Fruit fly (Drosophila melanogaster): ENCODE data around the gene CG46281.

CG46281 gene

DNA sequence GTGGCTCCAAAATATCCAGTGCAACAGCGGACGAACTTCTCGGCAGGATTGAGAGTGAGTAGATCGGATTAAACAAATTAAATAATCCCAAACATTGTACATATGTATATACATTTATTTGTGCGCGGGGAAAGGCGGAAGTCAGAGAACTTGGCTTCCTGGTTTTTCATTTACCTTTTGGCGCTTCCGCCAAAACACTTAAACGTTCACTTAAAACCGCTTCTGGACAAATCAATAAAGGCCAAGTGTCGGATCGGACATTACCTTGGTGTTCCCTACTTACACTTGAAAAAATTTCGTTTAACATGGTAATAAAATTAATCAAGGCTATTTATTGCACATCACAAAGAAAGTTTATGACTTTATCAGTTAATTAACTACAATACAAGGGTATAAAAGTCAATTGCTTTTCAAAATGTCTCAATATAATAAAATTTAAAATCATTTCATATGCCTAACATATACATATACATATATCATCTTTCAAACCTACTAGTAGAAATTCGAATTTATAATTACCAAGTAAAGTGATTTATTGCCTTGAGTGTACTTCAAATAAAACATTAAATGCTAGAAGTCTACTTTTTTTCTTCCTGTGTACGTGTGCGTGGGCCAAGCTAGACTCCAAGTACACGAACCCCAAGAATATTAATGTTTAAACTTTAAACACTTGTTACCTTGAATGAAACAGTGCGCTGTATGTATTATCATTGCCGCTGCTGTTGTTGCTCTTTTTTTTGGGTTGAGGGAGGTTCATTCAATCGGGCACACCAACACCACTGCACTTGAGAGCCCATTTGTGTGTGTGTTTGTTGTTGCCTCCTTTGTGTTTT, 48.6 kb downstream of the CG46281 start (continued):
- TF ChIP-seq dpn (GFP tag; optimal IDR thresholded peaks at IDR 0.05) (peak; percentile 38 to 41), CG2116 (GFP tag; optimal IDR thresholded peaks at IDR 0.05) (no peak), tll (GFP tag; optimal IDR thresholded peaks at IDR 0.05) (no peak), Elba2 (GFP tag; optimal IDR thresholded peaks at IDR 0.05) (no peak), gfzf (GFP tag; optimal IDR thresholded peaks at IDR 0.05) (no peak), row (GFP tag; IDR thresholded peaks at IDR 0.05) (peak; percentile 60; the same call in 2 of the 3 replicates), disco-r (GFP tag; optimal IDR thresholded peaks at IDR 0.05) (peak; percentile 10), sens (GFP tag) (peak; percentile 80), sisA (GFP tag; IDR thresholded peaks at IDR 0.05) (peak; percentile 57), nmo (GFP tag; optimal IDR thresholded peaks at IDR 0.05) (peak; percentile 82), CG8478 (optimal IDR thresholded peaks at IDR 0.05) (no peak), yki (optimal IDR thresholded peaks at IDR 0.05) (no peak), CG5180 (GFP tag; optimal IDR thresholded peaks at IDR 0.05) (peak; percentile 54), GATAe (GFP tag; conservative IDR thresholded peaks at IDR 0.05) (no peak), CG10366 (GFP tag; IDR thresholded peaks at IDR 0.05) (no peak), CG31441 (GFP tag; IDR thresholded peaks at IDR 0.05) (no peak; the same call in 1 of the 2 replicates), CG3726 (GFP tag; IDR thresholded peaks at IDR 0.05) (no peak), Dfd (GFP tag; optimal IDR thresholded peaks at IDR 0.05) (no peak), al (GFP tag; IDR thresholded peaks at IDR 0.05) (0 out of 2 replicates have a peak, but pooled peaks have one; percentile 27), CG32767 (GFP tag; IDR thresholded peaks at IDR 0.05) (no peak), Xbp1 (GFP tag; optimal IDR thresholded peaks at IDR 0.05) (peak; percentile 63)

dm6 chr3R:12980628-12981219, 49.4 kb downstream of the CG46281 start, which contains the start of gene Paip2:
Gene Paip2 (plus strand): TSS chr3R:12980792.
- TF ChIP-seq Sry-δ (GFP tag; optimal IDR thresholded peaks at IDR 0.05) (peak; percentile 96), CG8359 (GFP tag; optimal IDR thresholded peaks at IDR 0.05; ENCODE audit: borderline replicate concordance) (no peak), CG17829 (tag; optimal IDR thresholded peaks at IDR 0.05) (peak; percentile 61), CG1792 (GFP tag; optimal IDR thresholded peaks at IDR 0.05) (peak; percentile 3), ato (GFP tag; IDR thresholded peaks at IDR 0.05; ENCODE audit: partially characterized antibody) (peak; percentile 93), Abd-B (GFP tag; optimal IDR thresholded peaks at IDR 0.05) (peak; percentile 74), seq (GFP tag; IDR thresholded peaks at IDR 0.05) (no peak), CG13287 (GFP tag; IDR thresholded peaks at IDR 0.05; ENCODE audit: partially characterized antibody) (peak; percentile 98), CG15073 (GFP tag; optimal IDR thresholded peaks at IDR 0.05) (no peak), nerfin-2 (GFP tag; IDR thresholded peaks at IDR 0.05; ENCODE audit: partially characterized antibody) (peak; percentile 98), pita (GFP tag; optimal IDR thresholded peaks at IDR 0.05) (peak; percentile 89), CG17359 (tag; optimal IDR thresholded peaks at IDR 0.05) (no peak), Lhr (GFP tag; optimal IDR thresholded peaks at IDR 0.05) (peak; percentile 76), CG11456 (GFP tag; IDR thresholded peaks at IDR 0.05) (no peak), CG18476 (GFP tag; optimal IDR thresholded peaks at IDR 0.05) (no peak), CG6272 (GFP tag; IDR thresholded peaks at IDR 0.05) (peak; percentile 45; the same call in 1 of the 2 replicates), wek (GFP tag; optimal IDR thresholded peaks at IDR 0.05) (no peak), amos (GFP tag; IDR thresholded peaks at IDR 0.05; ENCODE audit: partially characterized antibody) (peak; percentile 95), kay (GFP tag; optimal IDR thresholded peaks at IDR 0.05) (peak; percentile 17), CG7786 (GFP tag; optimal IDR thresholded peaks at IDR 0.05) (peak; percentile 9), Dad (GFP tag; optimal IDR thresholded peaks at IDR 0.05) (peak; percentile 35), NfI (GFP tag; optimal IDR thresholded peaks at IDR 0.05) (peak; percentile 5), ap (GFP tag; IDR thresholded peaks at IDR 0.05) (no peak), ttk (GFP tag; IDR thresholded peaks at IDR 0.05) (no peak), CG2712 (tag; optimal IDR thresholded peaks at IDR 0.05) (peak; percentile 60), stwl (tag; optimal IDR thresholded peaks at IDR 0.05) (peak; percentile 69), Dek (tag; optimal IDR thresholded peaks at IDR 0.05) (peak; percentile 19), dm (GFP tag; optimal IDR thresholded peaks at IDR 0.05) (peak; percentile 39)

Measured in whole organism, embryonic.